Worm (Caenorhabditis elegans) whole organism, midembryonic: ENCODE measurements around the gene F48E3.6.

ENCODE experiments used
- ref-1 ChIP-seq: fragments of 200-800 bp; sonication (Bioruptor generic); conservative IDR thresholded peaks from 2 replicates; pipeline ENCODE4 v1.3.6; 2022; ENCODE audit warnings: missing genetic modification reagents, missing genetic modification characterization, missing compliant biosample characterization
- ztf-23 ChIP-seq: fragments of 200-800 bp; sonication (Bioruptor generic); IDR thresholded peaks from 2 replicates; pipeline ENCODE4 v1.3.6; 2022; ENCODE audit warnings: missing genetic modification reagents, missing genetic modification characterization, missing compliant biosample characterization
- ztf-29 ChIP-seq: fragments of 200-800 bp; sonication (Bioruptor generic); IDR thresholded peaks from 2 replicates; pipeline ENCODE4 v1.3.6; 2022; ENCODE audit warnings: missing genetic modification reagents, missing genetic modification characterization, missing compliant biosample characterization

- TF ChIP-seq ztf-29 (GFP tag; lab: Robert Waterston, UW) (no peak), ref-1 (GFP tag; lab: Robert Waterston, UW) (no peak), ztf-23 (GFP tag; lab: Robert Waterston, UW) (no peak)
These were observed at the start of gene F48E3.6 for ce11 chrX:7502807-7503206.
